Worm (Caenorhabditis elegans) whole organism, midembryonic: Measurements from ENCODE around the gene sdc-2.

Experiments used
- cog-1 ChIP-seq: sonication (generic microtip); optimal IDR thresholded peaks from 2 replicates; lab custom pipeline; 2016; ENCODE audit warnings: missing genetic modification characterization, missing compliant biosample characterization
- flt-1 ChIP-seq: fragments of 200-800 bp; sonication (Bioruptor generic); IDR thresholded peaks from 2 replicates; pipeline ENCODE4 v1.3.6; 2022; ENCODE audit warnings: missing genetic modification characterization, missing compliant biosample characterization
- med-1 ChIP-seq: sonication (generic microtip); optimal IDR thresholded peaks from 2 replicates; lab custom pipeline; 2017; ENCODE audit warnings: missing genetic modification characterization, mild to moderate bottlenecking, missing compliant biosample characterization, antibody characterized with exemption, missing genetic modification reagents; ENCODE audit not compliant: insufficient read depth
- ref-1 ChIP-seq: fragments of 200-800 bp; sonication (Bioruptor generic); conservative IDR thresholded peaks from 2 replicates; pipeline ENCODE4 v1.3.6; 2022; ENCODE audit warnings: missing genetic modification reagents, missing genetic modification characterization, missing compliant biosample characterization
- ztf-23 ChIP-seq: fragments of 200-800 bp; sonication (Bioruptor generic); IDR thresholded peaks from 2 replicates; pipeline ENCODE4 v1.3.6; 2022; ENCODE audit warnings: missing genetic modification reagents, missing genetic modification characterization, missing compliant biosample characterization
- ztf-29 ChIP-seq: fragments of 200-800 bp; sonication (Bioruptor generic); IDR thresholded peaks from 2 replicates; pipeline ENCODE4 v1.3.6; 2022; ENCODE audit warnings: missing genetic modification reagents, missing genetic modification characterization, missing compliant biosample characterization

DNA sequence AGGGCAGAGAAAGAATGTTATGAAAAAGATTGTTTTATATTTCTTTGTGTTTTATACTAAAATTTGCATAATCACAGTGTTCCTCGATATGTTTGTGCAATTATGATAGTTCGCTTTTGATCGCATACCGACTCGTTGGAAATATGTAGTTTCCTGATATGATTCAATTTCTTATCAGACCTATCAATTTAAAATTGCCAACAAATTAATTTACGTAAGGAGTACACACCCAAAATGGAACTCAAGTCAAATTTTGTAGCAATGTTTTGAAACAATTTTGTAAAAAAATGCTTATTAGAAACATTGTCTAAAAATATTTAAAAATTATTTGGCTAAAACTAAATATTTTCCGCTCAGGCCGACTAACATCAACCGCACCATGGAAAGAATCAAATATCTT lies 21.9 kb upstream of the sdc-2 start:
- TF ChIP-seq ref-1 (GFP tag; lab: Robert Waterston, UW), result no peak
- TF ChIP-seq ztf-23 (GFP tag; lab: Robert Waterston, UW), result no peak
- no peak for TF ChIP-seq ztf-29 (GFP tag; lab: Robert Waterston, UW)
- no peak for TF ChIP-seq med-1 (GFP tag; lab: Kevin White, UChicago)
- TF ChIP-seq flt-1 (GFP tag; lab: Robert Waterston, UW), result no peak
- no peak for TF ChIP-seq cog-1 (tag; lab: Kevin White, UChicago)
